Fruit fly (Drosophila melanogaster) whole organism, embryonic: Measurements from ENCODE around the gene CG11436.

Experiments used
- Atf6 ChIP-seq: fragments of 200-800 bp; sonication (Bioruptor generic); IDR thresholded peaks from 2 replicates; pipeline ENCODE4 v1.3.6; 2022; ENCODE audit warnings: missing biosample characterization, missing genetic modification characterization
- Blimp-1 ChIP-seq: fragments of 200-800 bp; sonication (Bioruptor generic); optimal IDR thresholded peaks from 3 replicates; lab custom pipeline; 2018; ENCODE audit warnings: missing biosample characterization, missing genetic modification characterization, mild to moderate bottlenecking, moderate library complexity, missing genetic modification reagents
- BtbVII ChIP-seq: fragments of 200-800 bp; sonication (Bioruptor generic); optimal IDR thresholded peaks from 3 replicates; lab custom pipeline; 2017; ENCODE audit warnings: missing biosample characterization, mild to moderate bottlenecking, missing genetic modification characterization
- CG10147 ChIP-seq: fragments of 200-800 bp; sonication (Bioruptor generic); optimal IDR thresholded peaks from 2 replicates; lab custom pipeline; 2019; ENCODE audit warnings: missing biosample characterization, mild to moderate bottlenecking, missing genetic modification characterization, moderate library complexity
- CG10274 ChIP-seq: fragments of 200-800 bp; sonication (Bioruptor generic); optimal IDR thresholded peaks from 3 replicates; lab custom pipeline; 2017; ENCODE audit warnings: missing biosample characterization, mild to moderate bottlenecking, missing genetic modification characterization
- CG10543 ChIP-seq: fragments of 200-800 bp; sonication (Bioruptor generic); optimal IDR thresholded peaks from 3 replicates; lab custom pipeline; 2017; ENCODE audit warnings: missing biosample characterization, mild to moderate bottlenecking, missing genetic modification characterization, moderate library complexity
- CG14667 ChIP-seq: fragments of 200-800 bp; sonication (Bioruptor generic); IDR thresholded peaks from 2 replicates; pipeline ENCODE4 v1.3.6; 2022; ENCODE audit warnings: missing biosample characterization, missing genetic modification characterization
- CG15601 ChIP-seq: fragments of 200-800 bp; sonication (Bioruptor generic); optimal IDR thresholded peaks from 3 replicates; lab custom pipeline; 2019; ENCODE audit warnings: missing biosample characterization, mild to moderate bottlenecking, missing genetic modification characterization, moderate library complexity
- CG1603 ChIP-seq: fragments of 200-800 bp; sonication (Bioruptor generic); optimal IDR thresholded peaks from 2 replicates; lab custom pipeline; 2019; ENCODE audit warnings: missing biosample characterization, mild to moderate bottlenecking, missing genetic modification characterization, moderate library complexity
- CG16813 ChIP-seq: fragments of 200-800 bp; sonication (Bioruptor generic); IDR thresholded peaks from 3 replicates; pipeline ENCODE4 v1.3.6; 2022; ENCODE audit warnings: missing biosample characterization, missing genetic modification characterization; ENCODE audit not compliant: partially characterized antibody
- CG18599 ChIP-seq: fragments of 200-800 bp; sonication (Bioruptor generic); optimal IDR thresholded peaks from 3 replicates; lab custom pipeline; 2017; ENCODE audit warnings: missing biosample characterization, missing genetic modification characterization, mild to moderate bottlenecking, moderate library complexity, missing genetic modification reagents
- CG2129 ChIP-seq: fragments of 200-800 bp; sonication (Bioruptor generic); IDR thresholded peaks from 2 replicates; pipeline ENCODE4 v1.3.6; 2022; ENCODE audit warnings: missing biosample characterization, missing genetic modification characterization; ENCODE audit not compliant: partially characterized antibody
- CG31365 ChIP-seq: fragments of 200-800 bp; sonication (Bioruptor generic); optimal IDR thresholded peaks from 2 replicates; lab custom pipeline; 2018; ENCODE audit warnings: missing biosample characterization, mild to moderate bottlenecking, missing genetic modification characterization
- CG4617 ChIP-seq: fragments of 200-800 bp; sonication (Bioruptor generic); optimal IDR thresholded peaks from 3 replicates; lab custom pipeline; 2016; ENCODE audit warnings: missing biosample characterization, missing genetic modification characterization, borderline replicate concordance
- CG5953 ChIP-seq: fragments of 200-800 bp; sonication (Bioruptor generic); IDR thresholded peaks from 2 replicates; pipeline ENCODE4 v1.3.6; 2022; ENCODE audit warnings: missing biosample characterization, missing genetic modification characterization
- CG6689 ChIP-seq: fragments of 200-800 bp; sonication (Bioruptor generic); IDR thresholded peaks from 2 replicates; pipeline ENCODE4 v1.3.6; 2022; ENCODE audit warnings: missing biosample characterization, missing genetic modification characterization
- CG8089 ChIP-seq: fragments of 200-800 bp; sonication (Bioruptor generic); optimal IDR thresholded peaks from 3 replicates; lab custom pipeline; 2016; ENCODE audit warnings: missing biosample characterization, missing genetic modification characterization
- CG8281 ChIP-seq: fragments of 200-800 bp; sonication (Bioruptor generic); optimal IDR thresholded peaks from 2 replicates; lab custom pipeline; 2018; ENCODE audit warnings: missing biosample characterization, mild to moderate bottlenecking, missing genetic modification characterization, moderate library complexity
- CG8359 ChIP-seq: fragments of 200-800 bp; sonication (Bioruptor generic); optimal IDR thresholded peaks from 2 replicates; lab custom pipeline; 2017; ENCODE audit warnings: missing biosample characterization, mild to moderate bottlenecking, missing genetic modification characterization, borderline replicate concordance
- CG8388 ChIP-seq: fragments of 200-800 bp; sonication (Bioruptor generic); optimal IDR thresholded peaks from 2 replicates; lab custom pipeline; 2019; ENCODE audit warnings: missing biosample characterization, mild to moderate bottlenecking, missing genetic modification characterization, moderate library complexity
- Chrac-16 ChIP-seq: fragments of 200-800 bp; sonication (Bioruptor generic); optimal IDR thresholded peaks from 3 replicates; lab custom pipeline; 2016; ENCODE audit warnings: missing biosample characterization, missing genetic modification characterization
- CrebB ChIP-seq: fragments of 200-800 bp; sonication (Bioruptor generic); optimal IDR thresholded peaks from 3 replicates; lab custom pipeline; 2018; ENCODE audit warnings: missing biosample characterization, mild to moderate bottlenecking, missing genetic modification characterization
- ERR ChIP-seq: fragments of 200-800 bp; sonication (Bioruptor generic); optimal IDR thresholded peaks from 2 replicates; lab custom pipeline; 2016; ENCODE audit warnings: missing biosample characterization, missing genetic modification characterization
- HmgD ChIP-seq: fragments of 200-800 bp; sonication (Bioruptor generic); optimal IDR thresholded peaks from 3 replicates; lab custom pipeline; 2016; ENCODE audit warnings: missing biosample characterization, missing genetic modification characterization
- HmgZ ChIP-seq: fragments of 200-800 bp; sonication (Bioruptor generic); optimal IDR thresholded peaks from 2 replicates; lab custom pipeline; 2018; ENCODE audit warnings: missing biosample characterization, mild to moderate bottlenecking, missing genetic modification characterization
- Kr ChIP-seq: fragments of 200-800 bp; sonication (Bioruptor generic); optimal IDR thresholded peaks from 2 replicates; lab custom pipeline; 2017; ENCODE audit warnings: missing biosample characterization, mild to moderate bottlenecking, missing genetic modification characterization
- Lim3 ChIP-seq: fragments of 200-800 bp; sonication (Bioruptor generic); IDR thresholded peaks from 2 replicates; pipeline ENCODE4 v1.3.6; 2022; ENCODE audit warnings: missing biosample characterization, missing genetic modification characterization
- Meics ChIP-seq: fragments of 200-800 bp; sonication (Bioruptor generic); optimal IDR thresholded peaks from 2 replicates; lab custom pipeline; 2017; ENCODE audit warnings: missing biosample characterization, mild to moderate bottlenecking, missing genetic modification characterization
- Pdp1 ChIP-seq, 2 experiments: fragments of 200-800 bp; sonication (Bioruptor generic); optimal IDR thresholded peaks; 3 replicates each; lab custom pipeline; 2016; ENCODE audit warnings: missing biosample characterization in 2 of 2, missing genetic modification characterization in 2 of 2, mild to moderate bottlenecking in 1 of 2, moderate library complexity in 1 of 2
- Ptx1 ChIP-seq: fragments of 200-800 bp; sonication (Bioruptor generic); IDR thresholded peaks from 2 replicates; pipeline ENCODE4 v1.3.6; 2022; ENCODE audit warnings: missing biosample characterization, missing genetic modification characterization
- bowl ChIP-seq: fragments of 200-800 bp; sonication (Bioruptor generic); IDR thresholded peaks from 2 replicates; pipeline ENCODE4 v1.3.6; 2022; ENCODE audit warnings: missing biosample characterization, missing genetic modification characterization
- cg ChIP-seq: fragments of 200-800 bp; sonication (Bioruptor generic); optimal IDR thresholded peaks from 3 replicates; lab custom pipeline; 2019; ENCODE audit warnings: missing biosample characterization, mild to moderate bottlenecking, missing genetic modification characterization, moderate library complexity
- chif ChIP-seq, 2 experiments: fragments of 200-800 bp; sonication (Bioruptor generic); optimal IDR thresholded peaks; 3 replicates each; lab custom pipeline; 2016; ENCODE audit warnings: missing biosample characterization in 2 of 2, missing genetic modification characterization in 2 of 2
- fru ChIP-seq: fragments of >200 bp; optimal IDR thresholded peaks from 2 replicates; lab custom pipeline; 2017
- gcm ChIP-seq: fragments of 200-800 bp; sonication (Bioruptor generic); optimal IDR thresholded peaks from 2 replicates; lab custom pipeline; 2019; ENCODE audit warnings: missing biosample characterization, mild to moderate bottlenecking, missing genetic modification characterization, moderate library complexity
- gt ChIP-seq: fragments of 200-800 bp; sonication (Bioruptor generic); IDR thresholded peaks from 2 replicates; pipeline ENCODE4 v1.3.6; 2022; ENCODE audit warnings: missing biosample characterization, missing genetic modification characterization
- ken ChIP-seq: fragments of 200-800 bp; sonication (Bioruptor generic); IDR thresholded peaks from 3 replicates; pipeline ENCODE4 v1.3.6; 2022; ENCODE audit warnings: missing biosample characterization, missing genetic modification characterization
- nerfin-2 ChIP-seq: fragments of 200-800 bp; sonication (Bioruptor generic); IDR thresholded peaks from 2 replicates; pipeline ENCODE4 v1.3.6; 2022; ENCODE audit warnings: missing biosample characterization, missing genetic modification characterization; ENCODE audit not compliant: partially characterized antibody
- pan ChIP-seq, 4 experiments: fragments of >200 bp in 3 of 4; fragments of 200-800 bp in 1 of 4; sonication (Bioruptor generic) in 1 of 4; optimal IDR thresholded peaks in 3 of 4; IDR thresholded peaks in 1 of 4; 2 replicates each; pipeline versions ENCODE4 v1.3.6 to Lab custom; 2017 to 2022; ENCODE audit warnings: missing biosample characterization in 2 of 4, missing genetic modification characterization in 2 of 4, mixed read lengths in 1 of 4
- schlank ChIP-seq: fragments of 200-800 bp; sonication (Bioruptor generic); optimal IDR thresholded peaks from 2 replicates; lab custom pipeline; 2018; ENCODE audit warnings: missing biosample characterization, mild to moderate bottlenecking, missing genetic modification characterization
- sens ChIP-seq: fragments of 200-800 bp; sonication (Bioruptor generic); peaks from one replicate; lab custom pipeline; 2016; ENCODE audit warnings: missing biosample characterization, missing genetic modification characterization
- trem ChIP-seq: fragments of 200-800 bp; optimal IDR thresholded peaks from 3 replicates; lab custom pipeline; 2019; ENCODE audit warnings: missing biosample characterization, mild to moderate bottlenecking, missing genetic modification characterization, moderate library complexity
- trh ChIP-seq: fragments of 200-800 bp; sonication (Bioruptor generic); optimal IDR thresholded peaks from 2 replicates; lab custom pipeline; 2016; ENCODE audit warnings: missing biosample characterization, missing genetic modification characterization
- vnd ChIP-seq: fragments of 200-800 bp; sonication (Bioruptor generic); IDR thresholded peaks from 3 replicates; pipeline ENCODE4 v1.3.6; 2022; ENCODE audit warnings: missing biosample characterization, missing genetic modification characterization; ENCODE audit not compliant: partially characterized antibody
- wor ChIP-seq: fragments of 200-800 bp; sonication (Bioruptor generic); IDR thresholded peaks from 2 replicates; pipeline ENCODE4 v1.3.6; 2022; ENCODE audit warnings: missing biosample characterization, missing genetic modification characterization
- z ChIP-seq: fragments of 200-800 bp; sonication (Bioruptor generic); IDR thresholded peaks from 3 replicates; pipeline ENCODE4 v1.3.6; 2022; ENCODE audit warnings: missing biosample characterization, missing genetic modification characterization
- zen2 ChIP-seq: fragments of 200-800 bp; sonication (Bioruptor generic); IDR thresholded peaks from 3 replicates; pipeline ENCODE4 v1.3.6; 2022; ENCODE audit warnings: missing biosample characterization, missing genetic modification characterization; ENCODE audit not compliant: partially characterized antibody

Gene CG11436

DNA sequence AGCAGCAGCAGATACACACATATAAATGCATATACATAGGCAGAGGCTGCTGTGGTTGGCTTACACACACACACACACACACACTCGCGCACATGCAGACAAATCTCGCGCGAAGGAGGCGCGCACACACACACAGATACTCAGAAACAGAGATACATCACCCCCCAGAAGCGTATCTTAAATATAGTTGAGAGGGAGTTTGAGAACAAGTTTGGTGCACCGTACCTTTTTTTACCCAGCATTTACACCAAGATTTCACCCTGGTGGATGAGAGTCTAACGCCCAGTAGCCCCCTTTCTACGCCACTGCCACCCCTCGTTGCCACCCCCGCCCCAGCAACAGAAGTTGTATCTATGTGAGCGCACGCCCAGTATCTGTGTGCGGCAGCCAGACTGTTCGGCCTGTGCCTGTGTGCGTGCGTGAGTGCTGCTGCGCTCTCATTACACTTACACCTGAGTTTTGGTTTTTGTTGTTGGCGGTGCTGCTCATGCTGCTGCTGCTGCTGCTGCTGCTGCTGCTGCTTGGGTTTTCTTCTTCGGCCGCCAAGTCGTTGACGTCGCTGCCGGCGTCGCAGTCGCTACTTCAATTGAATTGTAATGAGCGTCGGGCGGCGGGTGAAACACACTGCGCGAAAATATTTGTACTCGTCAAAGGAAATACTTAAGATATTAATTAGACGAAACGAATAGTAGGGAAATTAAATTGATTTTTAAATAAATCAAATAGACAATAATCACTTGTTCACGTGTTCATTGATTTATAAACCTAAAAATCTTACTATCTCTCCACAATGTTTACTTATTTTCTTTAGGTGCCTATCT, 38.5 kb upstream of the CG11436 start (continued):
- TF ChIP-seq Blimp-1 = peak; percentile 46
- no peak for TF ChIP-seq vnd (GFP tag; lab: Robert Waterston, UW)
- TF ChIP-seq HmgZ (tag; lab: Kevin White, UChicago) = peak; percentile 70
- no peak for TF ChIP-seq nerfin-2
- peak; percentile 17 to 54 for TF ChIP-seq Pdp1 (GFP tag; optimal IDR thresholded peaks at IDR 0.05; lab: Kevin White, UChicago)
- TF ChIP-seq CG5953 = peak; percentile 88
- peak; percentile 56 for TF ChIP-seq schlank
- peak; percentile 15 for TF ChIP-seq trem (tag; lab: Kevin White, UChicago)
- TF ChIP-seq gt = peak; percentile 78
- peak; percentile 79 for TF ChIP-seq bowl
- peak; percentile 21 for TF ChIP-seq ERR (GFP tag; lab: Kevin White, UChicago)
- no peak for TF ChIP-seq CG10543 (GFP tag; lab: Kevin White, UChicago)
- TF ChIP-seq CG4617 (GFP tag; lab: Kevin White, UChicago) = peak; percentile 36
- TF ChIP-seq CG10274 = peak; percentile 44
- peak; percentile 73 for TF ChIP-seq CG8388 (GFP tag; lab: Kevin White, UChicago)
- TF ChIP-seq fru = no peak
- peak; percentile 92 for TF ChIP-seq CG14667 (GFP tag; lab: Robert Waterston, UW)
- TF ChIP-seq CG15601 = peak; percentile 62
- peak; percentile 89 for TF ChIP-seq Chrac-16
- TF ChIP-seq zen2 (GFP tag; lab: Robert Waterston, UW) = 0 out of 3 replicates have a peak, but pooled peaks have one; percentile 38
- peak; percentile 96 for TF ChIP-seq ken (GFP tag; lab: Robert Waterston, UW)
- peak; percentile 39 for TF ChIP-seq trh
- TF ChIP-seq Meics (GFP tag; lab: Kevin White, UChicago) = peak; percentile 76
- TF ChIP-seq z (GFP tag; lab: Robert Waterston, UW) = no peak
- TF ChIP-seq CG2129 (GFP tag; lab: Robert Waterston, UW) = no peak
- TF ChIP-seq CG6689 (GFP tag; lab: Robert Waterston, UW) = peak; percentile 90
- TF ChIP-seq Lim3 = peak; percentile 51; the same call in 1 of the 2 replicates
- peak; percentile 89 for TF ChIP-seq sens (GFP tag; lab: Kevin White, UChicago)
- TF ChIP-seq Ptx1 (GFP tag; lab: Robert Waterston, UW) = peak; percentile 94
- TF ChIP-seq CG1603 (tag; lab: Kevin White, UChicago) = peak; percentile 97
- peak; percentile 12 for TF ChIP-seq HmgD (GFP tag; lab: Kevin White, UChicago)
- TF ChIP-seq CG8359 = no peak
- TF ChIP-seq wor (GFP tag; lab: Robert Waterston, UW) = peak; percentile 83
- TF ChIP-seq Kr (GFP tag; lab: Kevin White, UChicago) = peak; percentile 60
- peak; percentile 4 for TF ChIP-seq BtbVII (GFP tag; lab: Kevin White, UChicago)
- TF ChIP-seq CG8281 (tag; lab: Kevin White, UChicago) = peak; percentile 39
- peak; percentile 59 for TF ChIP-seq CG8089 (GFP tag; lab: Kevin White, UChicago)
- peak; percentile 51 for TF ChIP-seq CG10147 (GFP tag; lab: Kevin White, UChicago)
- peak; percentile 38 for TF ChIP-seq CG31365
- peak; percentile 26 for TF ChIP-seq gcm
- TF ChIP-seq cg (GFP tag; lab: Kevin White, UChicago) = peak; percentile 96
- TF ChIP-seq CrebB (tag; lab: Kevin White, UChicago) = peak; percentile 80
- peak; percentile 81 for TF ChIP-seq Atf6 (GFP tag; lab: Robert Waterston, UW)
- no peak for TF ChIP-seq CG16813 (GFP tag; lab: Robert Waterston, UW)
- peak; percentile 86 for TF ChIP-seq CG18599 (GFP tag; lab: Kevin White, UChicago)
- no peak for TF ChIP-seq pan (optimal IDR thresholded peaks at IDR 0.05; lab: Kevin White, UChicago)
- TF ChIP-seq pan (GFP tag; optimal IDR thresholded peaks at IDR 0.05 in 1 of 2, IDR thresholded peaks at IDR 0.05 in 1 of 2) = peak in 1 of 2 experiments; percentile 93
- TF ChIP-seq chif (GFP tag; optimal IDR thresholded peaks at IDR 0.05; lab: Kevin White, UChicago) = peak in 1 of 2 experiments; percentile 59
